Worm (Caenorhabditis elegans): ENCODE measurements around the gene gcc-2.

The gcc-2 gene

DNA sequence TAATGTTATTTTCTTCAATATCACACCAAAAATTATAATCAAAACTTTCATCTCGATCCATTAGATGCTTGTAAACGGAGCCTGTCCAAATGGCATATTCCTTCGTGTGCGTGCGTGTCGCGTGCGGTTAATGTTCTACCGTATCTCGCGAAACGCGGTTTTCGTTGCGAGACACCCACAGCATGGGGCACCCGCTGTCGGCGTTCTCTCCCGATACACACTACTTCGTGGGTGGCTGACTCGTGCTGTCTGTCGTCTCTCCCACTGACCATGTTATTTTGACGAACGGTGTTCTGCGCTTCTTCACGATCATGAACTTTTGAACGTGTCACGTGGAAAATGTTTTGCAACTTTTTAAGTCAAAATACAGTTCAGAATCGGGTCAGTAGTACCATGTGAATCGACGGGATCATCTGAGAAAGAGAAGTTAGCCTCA, 3.5 kb upstream of the gcc-2 start (continued):
- TF ChIP-seq lim-7 (GFP tag; IDR thresholded peaks at IDR 0.05) (peak; percentile 65), dpl-1 (GFP tag; optimal IDR thresholded peaks at IDR 0.05) (peak; percentile 86), lin-1 (GFP tag; IDR thresholded peaks at IDR 0.05) (peak; percentile 98), daf-8 (GFP tag; IDR thresholded peaks at IDR 0.05) (0 out of 2 replicates have a peak, but pooled peaks have one; percentile 51), spr-1 (tag; optimal IDR thresholded peaks at IDR 0.05) (peak; percentile 95), ceh-20 (GFP tag; IDR thresholded peaks at IDR 0.05) (peak; percentile 98), dmd-6 (GFP tag; IDR thresholded peaks at IDR 0.05) (peak; percentile 99), lir-3 (tag; optimal IDR thresholded peaks at IDR 0.05) (peak; percentile 49), dmd-8 (GFP tag; IDR thresholded peaks at IDR 0.05) (0 out of 2 replicates have a peak, but pooled peaks have one; percentile 56), Y75B8A.6 (GFP tag; IDR thresholded peaks at IDR 0.05) (peak; percentile 95), snpc-4 (tag; optimal IDR thresholded peaks at IDR 0.05) (peak; percentile 35), mdl-1 (tag; optimal IDR thresholded peaks at IDR 0.05) (peak; percentile 97 to 99), gei-8 (GFP tag; optimal IDR thresholded peaks at IDR 0.05) (peak; percentile 98), zip-11 (GFP tag; IDR thresholded peaks at IDR 0.05) (peak; percentile 48; the same call in 1 of the 2 replicates), nhr-10 (tag; optimal IDR thresholded peaks at IDR 0.05) (peak; percentile 93), nhr-76 (tag; optimal IDR thresholded peaks at IDR 0.05) (peak; percentile 74), T26A8.4 (GFP tag; IDR thresholded peaks at IDR 0.05) (peak; percentile 99), spr-3 (GFP tag; optimal IDR thresholded peaks at IDR 0.05) (peak; percentile 98), zip-2 (tag; optimal IDR thresholded peaks at IDR 0.05) (peak; percentile 82), duxl-1 (tag; optimal IDR thresholded peaks at IDR 0.05; ENCODE audit: poor library complexity) (peak; percentile 96), sdz-12 (GFP tag; optimal IDR thresholded peaks at IDR 0.05) (peak; percentile 97), jun-1 (tag; optimal IDR thresholded peaks at IDR 0.05) (peak; percentile 95), F26F4.8 (GFP tag; conservative IDR thresholded peaks at IDR 0.05) (no peak), hlh-30 (tag; optimal IDR thresholded peaks at IDR 0.05; ENCODE audit: insufficient read depth) (peak; percentile 99), egl-43 (GFP tag; IDR thresholded peaks at IDR 0.05) (peak; percentile 98), cey-2 (tag; optimal IDR thresholded peaks at IDR 0.05; ENCODE audit: borderline replicate concordance, insufficient read depth) (peak; percentile 83), mxl-2 (GFP tag; conservative IDR thresholded peaks at IDR 0.05) (peak; percentile 93), unc-39 (tag; optimal IDR thresholded peaks at IDR 0.05) (peak; percentile 37)

DNA sequence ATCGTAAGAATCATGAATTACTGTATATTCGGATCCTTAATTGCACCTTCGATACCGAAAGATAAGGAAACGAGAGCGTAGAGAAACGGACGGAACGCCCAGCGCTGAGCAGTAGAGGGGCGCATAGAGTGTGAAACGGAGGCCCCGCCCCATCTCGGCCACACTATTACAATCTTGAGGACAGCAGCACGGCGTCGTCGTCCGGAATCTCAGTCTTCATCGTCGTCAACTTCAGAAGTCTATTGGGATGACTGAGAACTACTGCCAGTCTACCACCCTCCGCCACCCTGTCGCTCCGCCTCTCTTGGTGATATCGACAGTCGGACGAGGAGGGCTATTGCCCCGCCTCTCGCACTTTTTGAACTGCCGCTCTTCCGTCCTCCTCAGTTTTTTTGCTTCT, 2.8 kb upstream of the gcc-2 start:
- TF ChIP-seq set-16 (GFP tag; IDR thresholded peaks at IDR 0.05) (peak; percentile 62; the same call in 1 of the 2 replicates), hmg-1.1 (GFP tag; IDR thresholded peaks at IDR 0.05) (0 out of 2 replicates have a peak, but pooled peaks have one; percentile 18), unc-62 (GFP tag; optimal IDR thresholded peaks at IDR 0.05 in 1 of 2) (peak in 1 of 2 experiments; percentile 68), unc-62 (tag; optimal IDR thresholded peaks at IDR 0.05) (no peak), egl-43 (GFP tag; IDR thresholded peaks at IDR 0.05) (peak; percentile 53), ctbp-1 (GFP tag; IDR thresholded peaks at IDR 0.05) (0 out of 2 replicates have a peak, but pooled peaks have one; percentile 7), lin-38 (GFP tag; IDR thresholded peaks at IDR 0.05) (no peak), mdt-29 (GFP tag; IDR thresholded peaks at IDR 0.05) (peak; percentile 15; the same call in 1 of the 2 replicates), R02D3.7 (tag; optimal IDR thresholded peaks at IDR 0.05) (no peak)

DNA sequence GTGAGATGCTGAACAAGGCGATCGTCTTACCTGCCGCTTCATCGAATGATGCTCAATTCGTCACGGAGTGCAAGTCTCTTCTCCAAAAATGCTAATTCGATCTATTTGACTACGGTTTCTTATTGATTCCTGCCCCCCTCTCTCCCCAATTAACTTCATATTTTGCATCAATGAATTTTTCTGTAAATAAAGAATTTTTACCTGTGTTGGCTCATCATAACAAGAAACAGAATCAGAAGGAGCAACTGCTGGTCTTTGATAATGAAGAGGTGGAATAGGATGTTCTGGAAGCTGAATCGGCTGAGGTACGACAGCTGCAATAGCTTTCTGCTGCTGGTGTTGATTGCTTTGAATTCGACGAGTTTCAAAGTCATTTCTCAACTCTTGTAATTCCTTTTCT, 1.8 kb downstream of the gcc-2 start:
- no peak for TF ChIP-seq mxl-2 (GFP tag; conservative IDR thresholded peaks at IDR 0.05)
- peak; percentile 22 for TF ChIP-seq aha-1 (tag)
- TF ChIP-seq unc-39 (tag; optimal IDR thresholded peaks at IDR 0.05), result no peak
- TF ChIP-seq lsy-2 (tag; optimal IDR thresholded peaks at IDR 0.05), result no peak
